Worm (Caenorhabditis elegans) whole organism, L4/young adult: ENCODE measurements around the gene oac-53.

Experiments used
- dao-5 ChIP-seq: sonication (generic microtip); optimal IDR thresholded peaks from 2 replicates; lab custom pipeline; 2016; ENCODE audit warnings: missing genotype, missing genetic modification characterization, moderate library complexity, missing compliant biosample characterization
- him-1 ChIP-seq: sonication (generic microtip); optimal IDR thresholded peaks from 2 replicates; lab custom pipeline; 2016; ENCODE audit warnings: missing genotype, missing genetic modification reagents, missing genetic modification characterization, missing compliant biosample characterization

DNA sequence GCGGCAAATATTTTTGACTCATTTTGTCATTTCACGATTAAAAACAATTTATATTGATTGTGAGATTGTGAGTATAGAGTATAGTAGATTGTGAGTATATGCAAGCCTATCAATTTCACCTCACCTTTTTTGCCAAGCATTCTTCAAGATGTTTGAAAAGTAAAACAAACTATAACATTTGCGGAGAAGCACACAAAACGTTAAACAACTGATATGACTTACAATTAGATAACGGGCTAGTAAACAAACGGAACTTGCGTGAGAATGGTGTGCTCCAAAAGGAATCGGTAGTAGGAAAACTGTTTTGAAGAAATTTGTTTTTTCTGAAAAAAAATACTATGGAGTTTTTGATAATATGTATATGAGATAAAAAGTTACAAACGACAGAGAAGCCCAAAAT, 17.7 kb downstream of the oac-53 start:
- TF ChIP-seq him-1 (tag; lab: Kevin White, UChicago) (no peak), dao-5 (no peak)
